Fruit fly (Drosophila melanogaster): ENCODE results near the gene CG1806.

The CG1806 gene

dm6 chrX:12006678-12007441 is at the start of gene CG1806:
Gene CG1806 (plus strand): TSS chrX:12007176.
- TF ChIP-seq sage (GFP tag; optimal IDR thresholded peaks at IDR 0.05), result peak; percentile 62
- TF ChIP-seq Hnf4 (GFP tag; optimal IDR thresholded peaks at IDR 0.05), result peak; percentile 34
- TF ChIP-seq h (GFP tag; optimal IDR thresholded peaks at IDR 0.05), result peak; percentile 20
- peak; percentile 95 for TF ChIP-seq Vsx2 (GFP tag; optimal IDR thresholded peaks at IDR 0.05; ENCODE audit: partially characterized antibody)
- TF ChIP-seq CG32264 (GFP tag; optimal IDR thresholded peaks at IDR 0.05), result no peak
- TF ChIP-seq Rel (GFP tag; optimal IDR thresholded peaks at IDR 0.05), result peak; percentile 58
- no peak for TF ChIP-seq Rel (tag; optimal IDR thresholded peaks at IDR 0.05)
- peak; percentile 23 for TF ChIP-seq Sp1 (GFP tag; optimal IDR thresholded peaks at IDR 0.05)
- no peak for TF ChIP-seq Dfd (GFP tag; optimal IDR thresholded peaks at IDR 0.05)
- TF ChIP-seq br (GFP tag; optimal IDR thresholded peaks at IDR 0.05), result no peak
- peak; percentile 25 for TF ChIP-seq fru (GFP tag; optimal IDR thresholded peaks at IDR 0.05)
- peak; percentile 60 for TF ChIP-seq jim (GFP tag; optimal IDR thresholded peaks at IDR 0.05)
- TF ChIP-seq dl (GFP tag; optimal IDR thresholded peaks at IDR 0.05; ENCODE audit: insufficient read depth in 1 of 2, partially characterized antibody in 2 of 2), result peak; percentile 97 to 98
- peak; percentile 9 for TF ChIP-seq Jra (GFP tag; optimal IDR thresholded peaks at IDR 0.05)
- TF ChIP-seq Hr83 (GFP tag; optimal IDR thresholded peaks at IDR 0.05; ENCODE audit: poor library complexity, severe bottlenecking), result peak; percentile 27
- no peak for TF ChIP-seq N (GFP tag; optimal IDR thresholded peaks at IDR 0.05)
- peak; percentile 27 for TF ChIP-seq brk (GFP tag; optimal IDR thresholded peaks at IDR 0.05)
- TF ChIP-seq Dif (GFP tag; optimal IDR thresholded peaks at IDR 0.05; ENCODE audit: partially characterized antibody), result peak; percentile 98

dm6 chrX:11983838-11984237 is 23.1 kb upstream of the CG1806 start:
- TF ChIP-seq pan (optimal IDR thresholded peaks at IDR 0.05) (no peak), woc (GFP tag; optimal IDR thresholded peaks at IDR 0.05) (no peak), OdsH (GFP tag; optimal IDR thresholded peaks at IDR 0.05) (no peak), fru (GFP tag; optimal IDR thresholded peaks at IDR 0.05) (no peak), CG32264 (GFP tag; optimal IDR thresholded peaks at IDR 0.05) (no peak), Sp1 (GFP tag; optimal IDR thresholded peaks at IDR 0.05) (no peak), Hr83 (GFP tag; optimal IDR thresholded peaks at IDR 0.05; ENCODE audit: poor library complexity, severe bottlenecking) (no peak), CrebA (GFP tag; optimal IDR thresholded peaks at IDR 0.05; ENCODE audit: borderline replicate concordance) (no peak), Hnf4 (GFP tag; optimal IDR thresholded peaks at IDR 0.05) (no peak), sv (GFP tag; optimal IDR thresholded peaks at IDR 0.05) (no peak), foxo (GFP tag; optimal IDR thresholded peaks at IDR 0.05) (no peak), tai (GFP tag; optimal IDR thresholded peaks at IDR 0.05) (no peak), dl (GFP tag; optimal IDR thresholded peaks at IDR 0.05; ENCODE audit: insufficient read depth in 1 of 2, partially characterized antibody in 2 of 2) (no peak), usp (GFP tag; optimal IDR thresholded peaks at IDR 0.05) (no peak), dmrt93B (GFP tag; optimal IDR thresholded peaks at IDR 0.05) (no peak)

dm6 chrX:11984987-11985386 is 22.0 kb upstream of the CG1806 start, which contains the start of gene cac:
Gene cac (minus strand): TSS chrX:11985087.
- TF ChIP-seq Dif (GFP tag; optimal IDR thresholded peaks at IDR 0.05; ENCODE audit: partially characterized antibody) (no peak), dmrt93B (GFP tag; optimal IDR thresholded peaks at IDR 0.05) (no peak), psq (GFP tag; optimal IDR thresholded peaks at IDR 0.05) (no peak)

- TF ChIP-seq br (GFP tag; optimal IDR thresholded peaks at IDR 0.05) (no peak), dl (GFP tag; optimal IDR thresholded peaks at IDR 0.05; ENCODE audit: insufficient read depth in 1 of 2, partially characterized antibody in 2 of 2) (no peak), fru (GFP tag; optimal IDR thresholded peaks at IDR 0.05) (no peak), rgr (GFP tag; optimal IDR thresholded peaks at IDR 0.05) (no peak), Hr78 (GFP tag; optimal IDR thresholded peaks at IDR 0.05) (no peak), Mio (GFP tag; optimal IDR thresholded peaks at IDR 0.05) (no peak), jim (GFP tag; optimal IDR thresholded peaks at IDR 0.05) (no peak), Jra (GFP tag; optimal IDR thresholded peaks at IDR 0.05) (no peak), dmrt93B (GFP tag; optimal IDR thresholded peaks at IDR 0.05) (no peak), brk (GFP tag; optimal IDR thresholded peaks at IDR 0.05) (no peak)
Measured at dm6 chrX:11987664-11988063, 19.3 kb upstream of the CG1806 start, which contains the start of gene gd. Gene gd (minus strand): TSS chrX:11987764.

Data from whole organism, wandering third instar larva.